Fruit fly (Drosophila melanogaster) whole organism, wandering third instar larva: ENCODE results near the gene CG33287.

Experiments
- Abd-B ChIP-seq: fragments of >200 bp; optimal IDR thresholded peaks from 2 replicates; lab custom pipeline; 2017; ENCODE audit warnings: missing biosample characterization, missing genetic modification characterization
- CG32264 ChIP-seq: fragments of 200-800 bp; sonication (Bioruptor generic); optimal IDR thresholded peaks from 2 replicates; lab custom pipeline; 2016; ENCODE audit warnings: missing biosample characterization, missing genetic modification characterization
- CG9705 ChIP-seq: fragments of 200-800 bp; sonication (Bioruptor generic); optimal IDR thresholded peaks from 2 replicates; lab custom pipeline; 2018; ENCODE audit warnings: missing biosample characterization, mild to moderate bottlenecking, missing genetic modification characterization
- CrebA ChIP-seq: fragments of 200-800 bp; sonication (Bioruptor generic); optimal IDR thresholded peaks from 2 replicates; lab custom pipeline; 2016; ENCODE audit warnings: missing biosample characterization, mild to moderate bottlenecking, missing genetic modification characterization, borderline replicate concordance
- Dfd ChIP-seq: fragments of >200 bp; optimal IDR thresholded peaks from 2 replicates; lab custom pipeline; 2017; ENCODE audit warnings: missing biosample characterization, missing genetic modification characterization
- Dif ChIP-seq: fragments of 200-275, 200-300 bp; sonication (Bioruptor generic); optimal IDR thresholded peaks from 2 replicates; lab custom pipeline; 2018; ENCODE audit warnings: missing biosample characterization, missing genetic modification characterization; ENCODE audit not compliant: partially characterized antibody
- GATAd ChIP-seq: sonication (Bioruptor generic); optimal IDR thresholded peaks from 2 replicates; lab custom pipeline; 2016; ENCODE audit warnings: missing biosample characterization, missing genetic modification characterization
- HLH106 ChIP-seq: fragments of 200-800 bp; optimal IDR thresholded peaks from 3 replicates; lab custom pipeline; 2019; ENCODE audit warnings: missing biosample characterization, mild to moderate bottlenecking, missing genetic modification characterization, moderate library complexity
- Hnf4 ChIP-seq: fragments of 200-800 bp; sonication (Bioruptor generic); optimal IDR thresholded peaks from 2 replicates; lab custom pipeline; 2016; ENCODE audit warnings: missing biosample characterization, mild to moderate bottlenecking, missing genetic modification characterization
- Hr78 ChIP-seq: fragments of >200 bp; optimal IDR thresholded peaks from 2 replicates; lab custom pipeline; 2017; ENCODE audit warnings: missing biosample characterization, missing genetic modification characterization
- Hr83 ChIP-seq: fragments of 200-300 bp; sonication (Bioruptor generic); optimal IDR thresholded peaks from 2 replicates; lab custom pipeline; 2016; ENCODE audit warnings: missing biosample characterization, mild to moderate bottlenecking, missing genetic modification characterization, moderate library complexity; ENCODE audit not compliant: poor library complexity, severe bottlenecking
- Jra ChIP-seq: sonication (Bioruptor generic); optimal IDR thresholded peaks from 2 replicates; lab custom pipeline; 2016; ENCODE audit warnings: missing biosample characterization, missing genetic modification characterization
- Mio ChIP-seq: sonication (Bioruptor generic); optimal IDR thresholded peaks from 2 replicates; lab custom pipeline; 2016; ENCODE audit warnings: missing biosample characterization, missing genetic modification characterization
- Myc ChIP-seq: fragments of >200 bp; optimal IDR thresholded peaks from 2 replicates; lab custom pipeline; 2017
- N ChIP-seq: fragments of >200 bp; optimal IDR thresholded peaks from 2 replicates; lab custom pipeline; 2018; ENCODE audit warnings: missing biosample characterization, missing external identifiers, missing genetic modification characterization
- OdsH ChIP-seq: fragments of 200-800 bp; sonication (Bioruptor generic); optimal IDR thresholded peaks from 2 replicates; lab custom pipeline; 2016; ENCODE audit warnings: missing biosample characterization, mild to moderate bottlenecking, missing genetic modification characterization
- Rel ChIP-seq, 2 experiments: fragments of 200-800 bp; sonication (Bioruptor generic) in 1 of 2; optimal IDR thresholded peaks; 2 replicates in 1 of 2; 3 replicates in 1 of 2; lab custom pipeline; 2016 to 2019; ENCODE audit warnings: mild to moderate bottlenecking in 2 of 2, missing biosample characterization in 2 of 2, missing genetic modification characterization in 2 of 2, moderate library complexity in 1 of 2
- Sp1 ChIP-seq: fragments of 200-800 bp; sonication (Bioruptor generic); optimal IDR thresholded peaks from 3 replicates; lab custom pipeline; 2019; ENCODE audit warnings: missing biosample characterization, mild to moderate bottlenecking, missing genetic modification characterization, moderate library complexity
- Vsx2 ChIP-seq: fragments of 200-300, 225-300 bp; sonication (Bioruptor generic); optimal IDR thresholded peaks from 2 replicates; lab custom pipeline; 2018; ENCODE audit warnings: missing biosample characterization, missing genetic modification characterization; ENCODE audit not compliant: partially characterized antibody
- br ChIP-seq: fragments of 200-800 bp; sonication (Bioruptor generic); optimal IDR thresholded peaks from 2 replicates; lab custom pipeline; 2016; ENCODE audit warnings: missing biosample characterization, missing genetic modification characterization
- brk ChIP-seq: fragments of 200-800 bp; sonication (Bioruptor generic); optimal IDR thresholded peaks from 2 replicates; lab custom pipeline; 2016; ENCODE audit warnings: missing biosample characterization, mild to moderate bottlenecking, missing genetic modification characterization
- dl ChIP-seq, 2 experiments: fragments of 175-275, 200-275 bp in 1 of 2; fragments of 200-275 bp in 1 of 2; sonication (Bioruptor generic); optimal IDR thresholded peaks; lab custom pipeline; 2018; ENCODE audit warnings: mild to moderate bottlenecking in 2 of 2, missing biosample characterization in 2 of 2, missing genetic modification characterization in 2 of 2, moderate library complexity in 2 of 2; ENCODE audit not compliant: partially characterized antibody in 2 of 2, insufficient read depth in 1 of 2
- dmrt93B ChIP-seq: fragments of 200-800 bp; sonication (Bioruptor generic); optimal IDR thresholded peaks from 2 replicates; lab custom pipeline; 2018; ENCODE audit warnings: missing biosample characterization, mild to moderate bottlenecking, missing genetic modification characterization
- dsf ChIP-seq: sonication (Bioruptor generic); optimal IDR thresholded peaks from 2 replicates; lab custom pipeline; 2016; ENCODE audit warnings: missing biosample characterization, missing genetic modification characterization, borderline replicate concordance
- ey ChIP-seq: fragments of 200-800 bp; sonication (Bioruptor generic); optimal IDR thresholded peaks from 2 replicates; lab custom pipeline; 2016; ENCODE audit warnings: missing biosample characterization, missing genetic modification characterization
- foxo ChIP-seq, 2 experiments: fragments of 200-800 bp; sonication (Bioruptor generic); optimal IDR thresholded peaks; 2 replicates in 1 of 2; 3 replicates in 1 of 2; lab custom pipeline; 2016 to 2017; ENCODE audit warnings: missing biosample characterization in 2 of 2, missing genetic modification characterization in 2 of 2
- fru ChIP-seq: fragments of 200-800 bp; sonication (Bioruptor generic); optimal IDR thresholded peaks from 3 replicates; lab custom pipeline; 2016; ENCODE audit warnings: missing biosample characterization, mild to moderate bottlenecking, missing genetic modification characterization
- h ChIP-seq: fragments of 200-800 bp; sonication (Bioruptor generic); optimal IDR thresholded peaks from 3 replicates; lab custom pipeline; 2016; ENCODE audit warnings: missing biosample characterization, mild to moderate bottlenecking, missing genetic modification characterization
- jim ChIP-seq: fragments of 175-275, 200-325 bp; sonication (Bioruptor generic); optimal IDR thresholded peaks from 2 replicates; lab custom pipeline; 2016; ENCODE audit warnings: missing biosample characterization, mild to moderate bottlenecking, missing genetic modification characterization
- lola ChIP-seq: fragments of >200 bp; optimal IDR thresholded peaks from 2 replicates; lab custom pipeline; 2017; ENCODE audit warnings: missing biosample characterization, missing genetic modification characterization
- pan ChIP-seq: fragments of >200 bp; optimal IDR thresholded peaks from 2 replicates; lab custom pipeline; 2017
- psq ChIP-seq: fragments of 200-800 bp; sonication (Bioruptor generic); optimal IDR thresholded peaks from 3 replicates; lab custom pipeline; 2017; ENCODE audit warnings: missing biosample characterization, mild to moderate bottlenecking, missing genetic modification characterization, moderate library complexity
- rgr ChIP-seq: fragments of 200-800 bp; sonication (Bioruptor generic); optimal IDR thresholded peaks from 3 replicates; lab custom pipeline; 2016; ENCODE audit warnings: missing biosample characterization, mild to moderate bottlenecking, missing genetic modification characterization
- sage ChIP-seq: fragments of 200-800 bp; sonication (Bioruptor generic); optimal IDR thresholded peaks from 2 replicates; lab custom pipeline; 2016; ENCODE audit warnings: missing biosample characterization, mild to moderate bottlenecking, missing genetic modification characterization
- sv ChIP-seq: fragments of 200-800 bp; sonication (Bioruptor generic); optimal IDR thresholded peaks from 3 replicates; lab custom pipeline; 2016; ENCODE audit warnings: missing biosample characterization, missing genetic modification characterization
- tai ChIP-seq: sonication (Bioruptor generic); optimal IDR thresholded peaks from 2 replicates; lab custom pipeline; 2016; ENCODE audit warnings: missing biosample characterization, missing genetic modification characterization
- usp ChIP-seq: fragments of >200 bp; optimal IDR thresholded peaks from 2 replicates; lab custom pipeline; 2017; ENCODE audit warnings: missing biosample characterization, missing genetic modification characterization
- woc ChIP-seq: sonication (Bioruptor generic); optimal IDR thresholded peaks from 2 replicates; lab custom pipeline; 2016; ENCODE audit warnings: missing biosample characterization, mild to moderate bottlenecking, missing genetic modification characterization

The CG33287 gene

dm6 chr3L:20952121-20952487 lies 18.4 kb downstream of the CG33287 start (continued):
- TF ChIP-seq Sp1 (GFP tag; lab: Kevin White, UChicago) (peak; percentile 59), CG9705 (GFP tag; lab: Kevin White, UChicago) (peak; percentile 6), foxo (GFP tag; optimal IDR thresholded peaks at IDR 0.05; lab: Kevin White, UChicago) (peak in 1 of 2 experiments; percentile 9), rgr (GFP tag; lab: Kevin White, UChicago) (peak; percentile 35), Hr83 (GFP tag; lab: Kevin White, UChicago) (no peak)

DNA sequence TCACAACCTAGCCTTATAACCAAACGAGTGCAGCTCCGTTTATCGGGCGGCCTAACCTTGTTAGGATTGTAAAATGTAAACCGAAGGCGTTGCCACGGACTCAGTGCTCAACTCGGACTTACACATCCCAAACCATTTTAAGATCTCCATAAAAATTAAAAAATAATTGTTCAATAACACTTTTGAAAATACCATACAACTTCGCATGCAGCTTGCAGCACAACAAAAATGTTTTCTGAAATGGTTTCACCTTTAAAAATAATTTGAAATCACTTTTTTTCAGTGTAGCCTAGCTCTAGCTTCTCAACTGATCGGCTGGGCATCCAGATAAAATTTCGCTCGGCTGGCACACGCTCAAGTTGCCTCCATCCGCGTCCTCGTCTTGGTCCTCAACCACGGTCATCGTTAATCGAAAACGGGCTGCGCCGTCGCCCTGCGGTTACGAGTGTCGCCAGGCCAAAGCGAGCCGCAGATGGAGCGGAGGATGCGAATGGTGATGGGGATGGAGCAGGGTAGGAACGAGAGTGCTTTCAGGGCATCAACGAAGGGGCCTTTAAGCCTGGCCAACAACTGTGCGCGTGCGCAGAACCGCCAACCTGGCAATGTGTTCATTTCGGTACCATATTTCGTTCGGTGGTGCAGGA lies 18.9 kb downstream of the CG33287 start:
- TF ChIP-seq Mio (GFP tag; lab: Kevin White, UChicago) (no peak), tai (no peak), Dfd (GFP tag; lab: Kevin White, UChicago) (no peak), Sp1 (GFP tag; lab: Kevin White, UChicago) (peak; percentile 20), Hr83 (GFP tag; lab: Kevin White, UChicago) (peak; percentile 20), rgr (GFP tag; lab: Kevin White, UChicago) (peak; percentile 48), Jra (GFP tag; lab: Kevin White, UChicago) (no peak), CG32264 (peak; percentile 63), OdsH (peak; percentile 38), CrebA (GFP tag; lab: Kevin White, UChicago) (no peak), sv (GFP tag; lab: Kevin White, UChicago) (no peak), HLH106 (tag; lab: Kevin White, UChicago) (peak; percentile 24), Hr78 (GFP tag; lab: Kevin White, UChicago) (no peak), fru (GFP tag; lab: Kevin White, UChicago) (peak; percentile 63), N (no peak), dmrt93B (GFP tag; lab: Kevin White, UChicago) (peak; percentile 32), foxo (GFP tag; optimal IDR thresholded peaks at IDR 0.05; lab: Kevin White, UChicago) (peak in 1 of 2 experiments; percentile 46), Abd-B (GFP tag; lab: Kevin White, UChicago) (no peak), dsf (GFP tag; lab: Kevin White, UChicago) (no peak), sage (GFP tag; lab: Kevin White, UChicago) (peak; percentile 52), Rel (GFP tag; optimal IDR thresholded peaks at IDR 0.05; lab: Kevin White, UChicago) (peak; percentile 22), Rel (tag; optimal IDR thresholded peaks at IDR 0.05; lab: Kevin White, UChicago) (no peak), Vsx2 (GFP tag; lab: Kevin White, UChicago) (no peak), ey (GFP tag; lab: Kevin White, UChicago) (peak; percentile 72), dl (GFP tag; optimal IDR thresholded peaks at IDR 0.05; lab: Kevin White, UChicago; ENCODE audit: insufficient read depth in 1 of 2, partially characterized antibody in 2 of 2) (no peak), Dif (GFP tag; lab: Kevin White, UChicago) (peak; percentile 65), pan (lab: Kevin White, UChicago) (no peak), Myc (lab: Kevin White, UChicago) (no peak), h (GFP tag; lab: Kevin White, UChicago) (peak; percentile 51), CG9705 (GFP tag; lab: Kevin White, UChicago) (no peak), Hnf4 (GFP tag; lab: Kevin White, UChicago) (peak; percentile 15), GATAd (GFP tag; lab: Kevin White, UChicago) (no peak), psq (GFP tag; lab: Kevin White, UChicago) (peak; percentile 38), lola (GFP tag; lab: Kevin White, UChicago) (no peak), woc (GFP tag; lab: Kevin White, UChicago) (peak; percentile 44), usp (no peak), brk (peak; percentile 31), jim (GFP tag; lab: Kevin White, UChicago) (no peak), br (peak; percentile 49)
- TF ChIP-seq, all 38 proteins: peak for 19
